Worm (Caenorhabditis elegans) whole organism, early embryonic: ENCODE measurements around the gene C18A3.11.

Experiments
- B0310.2 ChIP-seq: sonication (generic microtip); optimal IDR thresholded peaks from 2 replicates; lab custom pipeline; 2016; ENCODE audit warnings: mild to moderate bottlenecking, missing genetic modification characterization, missing compliant biosample characterization
- F13C5.2 ChIP-seq: sonication (generic microtip); optimal IDR thresholded peaks from 2 replicates; lab custom pipeline; 2017; ENCODE audit warnings: mild to moderate bottlenecking, missing genetic modification characterization, inconsistent platforms, missing compliant biosample characterization
- aly-1 ChIP-seq: sonication (generic microtip); optimal IDR thresholded peaks from 2 replicates; lab custom pipeline; 2016; ENCODE audit warnings: missing genetic modification characterization, missing compliant biosample characterization
- ama-1 ChIP-seq: fragments of 150-350 bp; optimal IDR thresholded peaks from 2 replicates; lab custom pipeline; 2014
- ceh-13 ChIP-seq: fragments of 200-800 bp; sonication (Bioruptor generic); optimal IDR thresholded peaks from 2 replicates; lab custom pipeline; 2018; ENCODE audit warnings: mild to moderate bottlenecking, missing genetic modification characterization, missing compliant biosample characterization
- ceh-36 ChIP-seq: sonication (generic microtip); optimal IDR thresholded peaks from 2 replicates; lab custom pipeline; 2016; ENCODE audit warnings: missing genetic modification characterization, inconsistent platforms, missing compliant biosample characterization
- ets-7 ChIP-seq: sonication (generic microtip); optimal IDR thresholded peaks from 2 replicates; lab custom pipeline; 2016; ENCODE audit warnings: missing genotype, missing genetic modification characterization, missing compliant biosample characterization
- flt-1 ChIP-seq: fragments of 200-800 bp; sonication (Bioruptor generic); IDR thresholded peaks from 2 replicates; pipeline ENCODE4 v1.3.6; 2022; ENCODE audit warnings: missing genetic modification characterization, missing compliant biosample characterization
- hmbx-1 ChIP-seq: sonication (generic microtip); optimal IDR thresholded peaks from 2 replicates; lab custom pipeline; 2016; ENCODE audit warnings: mild to moderate bottlenecking, missing genetic modification characterization, missing compliant biosample characterization
- hmg-4 ChIP-seq: fragments of 200-800 bp; sonication (Bioruptor generic); optimal IDR thresholded peaks from 2 replicates; lab custom pipeline; 2018; ENCODE audit warnings: mild to moderate bottlenecking, missing genetic modification characterization, missing compliant biosample characterization
- hnd-1 ChIP-seq: sonication (generic microtip); optimal IDR thresholded peaks from 2 replicates; lab custom pipeline; 2016; ENCODE audit warnings: missing genetic modification characterization, missing compliant biosample characterization
- pes-1 ChIP-seq: fragments of 200-800 bp; sonication (Bioruptor generic); IDR thresholded peaks from 2 replicates; pipeline ENCODE4 v1.3.6; 2022; ENCODE audit warnings: missing genetic modification reagents, missing genetic modification characterization, missing compliant biosample characterization
- scrt-1 ChIP-seq: fragments of 200-800 bp; sonication (Bioruptor generic); IDR thresholded peaks from 2 replicates; pipeline ENCODE4 v1.3.6; 2022; ENCODE audit warnings: missing genetic modification characterization, missing compliant biosample characterization
- sea-1 ChIP-seq: fragments of 200-800 bp; sonication (Bioruptor generic); conservative IDR thresholded peaks from 2 replicates; pipeline ENCODE4 v1.3.6; 2022; ENCODE audit warnings: missing genetic modification characterization, missing compliant biosample characterization
- tbx-11 ChIP-seq: fragments of 200-800 bp; sonication (Bioruptor generic); IDR thresholded peaks from 2 replicates; pipeline ENCODE4 v1.3.6; 2022; ENCODE audit warnings: missing genetic modification characterization, missing compliant biosample characterization
- tbx-37 ChIP-seq: fragments of 200-800 bp; sonication (Bioruptor generic); conservative IDR thresholded peaks from 2 replicates; pipeline ENCODE4 v1.3.6; 2022; ENCODE audit warnings: missing genetic modification reagents, missing genetic modification characterization, missing compliant biosample characterization
- tra-4 ChIP-seq: sonication (generic microtip); optimal IDR thresholded peaks from 2 replicates; lab custom pipeline; 2017; ENCODE audit warnings: missing genetic modification characterization, missing compliant biosample characterization

The C18A3.11 gene

ce11 chrII:5715745-5716357 lies 15.0 kb upstream of the C18A3.11 start, which contains the start of the genes C18A3.10 and C18A3.3:
C18A3.10 (minus strand) TSS chrII:5715845.
C18A3.3 (plus strand) TSS chrII:5716307.
- no peak for TF ChIP-seq hmbx-1 (tag; lab: Kevin White, UChicago)
- TF ChIP-seq B0310.2 (tag; lab: Kevin White, UChicago), result no peak
- TF ChIP-seq hmg-4 (GFP tag; lab: Kevin White, UChicago), result no peak
- no peak for TF ChIP-seq ets-7 (tag; lab: Kevin White, UChicago)
- no peak for TF ChIP-seq sea-1 (GFP tag; lab: Robert Waterston, UW)
- no peak for TF ChIP-seq tra-4 (tag; lab: Kevin White, UChicago)

ce11 chrII:5717831-5718230 lies 13.0 kb upstream of the C18A3.11 start, which contains the start of gene zipt-3:
zipt-3 (plus strand) TSS chrII:5718131.
- TF ChIP-seq hmbx-1 (tag; lab: Kevin White, UChicago) (no peak), ceh-36 (no peak), scrt-1 (no peak), B0310.2 (tag; lab: Kevin White, UChicago) (no peak), sea-1 (GFP tag; lab: Robert Waterston, UW) (no peak), ets-7 (tag; lab: Kevin White, UChicago) (no peak), tbx-37 (GFP tag; lab: Robert Waterston, UW) (no peak), ceh-13 (GFP tag; lab: Kevin White, UChicago) (no peak), pes-1 (no peak), hmg-4 (GFP tag; lab: Kevin White, UChicago) (no peak)

- TF ChIP-seq aly-1 (tag; lab: Kevin White, UChicago), result no peak
- TF ChIP-seq ceh-36, result no peak
- no peak for TF ChIP-seq hmbx-1 (tag; lab: Kevin White, UChicago)
- TF ChIP-seq tbx-37 (GFP tag; lab: Robert Waterston, UW), result no peak
- TF ChIP-seq hnd-1 (tag; lab: Kevin White, UChicago), result no peak
- TF ChIP-seq scrt-1, result no peak
- no peak for TF ChIP-seq F13C5.2 (tag; lab: Kevin White, UChicago)
- no peak for TF ChIP-seq ama-1 (lab: Kevin White, UChicago)
Measured at ce11 chrII:5719848-5720247, 11.0 kb upstream of the C18A3.11 start, which contains the start of gene damt-1. damt-1 (plus strand) TSS chrII:5720148.

ce11 chrII:5725094-5725493 lies 5.7 kb upstream of the C18A3.11 start:
- TF ChIP-seq F13C5.2 (tag; lab: Kevin White, UChicago) (no peak), scrt-1 (no peak), flt-1 (GFP tag; lab: Robert Waterston, UW) (no peak), hmbx-1 (tag; lab: Kevin White, UChicago) (no peak), tra-4 (tag; lab: Kevin White, UChicago) (no peak), B0310.2 (tag; lab: Kevin White, UChicago) (no peak), hnd-1 (tag; lab: Kevin White, UChicago) (no peak)

ce11 chrII:5727707-5728106 lies 3.1 kb upstream of the C18A3.11 start, which contains the start of gene rab-3:
rab-3 (minus strand) TSS chrII:5727853.
- TF ChIP-seq ama-1 (lab: Kevin White, UChicago) (no peak), hmbx-1 (tag; lab: Kevin White, UChicago) (no peak), F13C5.2 (tag; lab: Kevin White, UChicago) (no peak), B0310.2 (tag; lab: Kevin White, UChicago) (no peak), ceh-36 (no peak), ets-7 (tag; lab: Kevin White, UChicago) (no peak), hnd-1 (tag; lab: Kevin White, UChicago) (no peak), hmg-4 (GFP tag; lab: Kevin White, UChicago) (no peak), tbx-11 (GFP tag; lab: Robert Waterston, UW) (no peak), aly-1 (tag; lab: Kevin White, UChicago) (no peak), tra-4 (tag; lab: Kevin White, UChicago) (no peak), ceh-13 (GFP tag; lab: Kevin White, UChicago) (no peak), flt-1 (GFP tag; lab: Robert Waterston, UW) (no peak), tbx-37 (GFP tag; lab: Robert Waterston, UW) (no peak), scrt-1 (no peak), sea-1 (GFP tag; lab: Robert Waterston, UW) (no peak)

ce11 chrII:5734883-5735282 lies 4.0 kb downstream of the C18A3.11 start:
- TF ChIP-seq tra-4 (tag; lab: Kevin White, UChicago) (no peak), hnd-1 (tag; lab: Kevin White, UChicago) (no peak), ets-7 (tag; lab: Kevin White, UChicago) (no peak), F13C5.2 (tag; lab: Kevin White, UChicago) (no peak), ceh-36 (no peak), tbx-37 (GFP tag; lab: Robert Waterston, UW) (no peak), aly-1 (tag; lab: Kevin White, UChicago) (no peak), sea-1 (GFP tag; lab: Robert Waterston, UW) (no peak), B0310.2 (tag; lab: Kevin White, UChicago) (no peak), flt-1 (GFP tag; lab: Robert Waterston, UW) (no peak), pes-1 (no peak), ceh-13 (GFP tag; lab: Kevin White, UChicago) (no peak), scrt-1 (no peak), hmbx-1 (tag; lab: Kevin White, UChicago) (no peak), tbx-11 (GFP tag; lab: Robert Waterston, UW) (no peak), ama-1 (lab: Kevin White, UChicago) (no peak), hmg-4 (GFP tag; lab: Kevin White, UChicago) (no peak)

- TF ChIP-seq hnd-1 (tag; lab: Kevin White, UChicago) (no peak), ets-7 (tag; lab: Kevin White, UChicago) (peak; percentile 77)
Measured at ce11 chrII:5735744-5736143, 4.9 kb downstream of the C18A3.11 start.
